Worm (Caenorhabditis elegans) whole organism, L3 larva: ENCODE measurements around the gene C02B8.6.
A peak's percentile ranks its signal among the peaks of the same experiment; 100 is the strongest.

ENCODE experiments used
- elt-1 ChIP-seq: fragments of 150-350 bp; optimal IDR thresholded peaks from 2 replicates; lab custom pipeline; 2014; ENCODE audit warnings: missing biosample characterization, missing genetic modification characterization
- elt-2 ChIP-seq: sonication (generic microtip); optimal IDR thresholded peaks from 2 replicates; lab custom pipeline; 2016; ENCODE audit warnings: missing genetic modification reagents, mild to moderate bottlenecking, missing genetic modification characterization, missing compliant biosample characterization
- tbx-2 ChIP-seq: sonication (generic microtip); optimal IDR thresholded peaks from 2 replicates; lab custom pipeline; 2016; ENCODE audit warnings: mild to moderate bottlenecking, missing genetic modification characterization, missing compliant biosample characterization
- ztf-11 ChIP-seq: fragments of 150-350 bp; optimal IDR thresholded peaks from 2 replicates; lab custom pipeline; 2014; ENCODE audit warnings: missing biosample characterization, missing genetic modification characterization

C02B8.6 gene

DNA sequence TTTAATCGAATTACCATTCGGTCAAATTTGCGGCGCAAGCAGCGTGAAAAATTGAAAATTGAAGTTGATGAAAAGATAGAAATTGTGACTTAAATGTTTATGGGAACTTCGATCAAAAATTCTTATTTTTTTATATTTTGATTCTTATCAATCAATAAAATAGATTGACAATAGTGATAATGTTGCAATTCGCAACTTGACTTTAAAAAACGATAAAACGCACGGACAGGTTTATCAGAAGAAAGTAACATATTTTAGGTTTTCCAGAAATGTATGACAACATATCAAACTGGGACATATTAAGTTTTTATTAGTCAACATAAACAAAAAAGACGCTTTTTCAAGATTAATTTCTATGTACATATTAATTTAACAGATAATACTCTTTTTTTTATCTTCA is 52.8 kb downstream of the C02B8.6 start:
- TF ChIP-seq tbx-2 (no peak), ztf-11 (tag; lab: Kevin White, UChicago) (no peak), elt-1 (tag; lab: Kevin White, UChicago) (no peak), elt-2 (peak; percentile 26)
